Worm (Caenorhabditis elegans): ENCODE measurements around the gene F35B3.7.

DNA sequence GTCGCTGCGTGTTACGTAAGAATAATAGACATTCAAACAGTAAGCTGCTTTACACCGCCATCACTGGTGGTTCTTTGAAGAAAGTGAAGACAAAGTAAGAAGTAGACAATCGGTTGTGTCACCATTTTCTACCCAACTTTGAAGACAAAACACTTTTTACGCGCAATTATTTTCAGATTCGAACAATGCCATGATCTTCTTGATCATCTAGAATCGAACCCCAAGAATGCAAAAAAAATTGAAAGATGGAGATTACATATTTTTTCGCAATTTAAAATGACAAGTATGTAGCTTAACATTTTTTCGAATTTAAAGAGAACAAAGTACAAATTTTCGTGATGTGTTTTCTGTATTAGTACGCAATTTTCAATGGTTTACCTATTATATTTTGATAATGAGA is 22.0 kb downstream of the F35B3.7 start, which contains the start of gene F35B3.4:
- TF ChIP-seq klf-2 (GFP tag; conservative IDR thresholded peaks at IDR 0.05) = no peak
- TF ChIP-seq flt-1 (GFP tag; IDR thresholded peaks at IDR 0.05) = no peak
- no peak for TF ChIP-seq cog-1 (tag; optimal IDR thresholded peaks at IDR 0.05)
- no peak for TF ChIP-seq T22C8.4 (GFP tag; IDR thresholded peaks at IDR 0.05)
- no peak for TF ChIP-seq tab-1 (GFP tag; IDR thresholded peaks at IDR 0.05)

All from whole organism, midembryonic.